Worm (Caenorhabditis elegans) whole organism, L2 larva: ENCODE data around the gene lev-9.

Experiments
- C34F6.9 ChIP-seq: fragments of 150-350 bp; optimal IDR thresholded peaks from 2 replicates; lab custom pipeline; 2014; ENCODE audit warnings: missing biosample characterization, missing genetic modification characterization
- F13H6.1 ChIP-seq: sonication (generic microtip); optimal IDR thresholded peaks from 2 replicates; lab custom pipeline; 2016; ENCODE audit warnings: missing genetic modification characterization, missing compliant biosample characterization
- ZK546.5 ChIP-seq: sonication (generic microtip); optimal IDR thresholded peaks from 2 replicates; lab custom pipeline; 2017; ENCODE audit warnings: missing biosample characterization, missing genetic modification characterization
- alr-1 ChIP-seq: fragments of 150-350 bp; optimal IDR thresholded peaks from 2 replicates; lab custom pipeline; 2014; ENCODE audit warnings: missing biosample characterization, missing genetic modification characterization
- aly-2 ChIP-seq: fragments of 150-350 bp; optimal IDR thresholded peaks from 2 replicates; lab custom pipeline; 2014; ENCODE audit warnings: missing biosample characterization, missing genetic modification characterization
- ama-1 ChIP-seq: fragments of 150-350 bp; optimal IDR thresholded peaks from 2 replicates; lab custom pipeline; 2018; ENCODE audit warnings: inconsistent platforms
- blmp-1 ChIP-seq: sonication (generic microtip); optimal IDR thresholded peaks from 2 replicates; lab custom pipeline; 2017; ENCODE audit warnings: missing genetic modification characterization, mild to moderate bottlenecking, missing compliant biosample characterization, antibody characterized with exemption, moderate library complexity; ENCODE audit not compliant: insufficient read depth
- ceh-82 ChIP-seq: fragments of 150-350 bp; optimal IDR thresholded peaks from 2 replicates; lab custom pipeline; 2014; ENCODE audit warnings: missing biosample characterization, missing genetic modification characterization
- crh-2 ChIP-seq: sonication (generic microtip); optimal IDR thresholded peaks from 2 replicates; lab custom pipeline; 2017; ENCODE audit warnings: missing biosample characterization, missing genetic modification characterization
- dmd-4 ChIP-seq: sonication (generic microtip); optimal IDR thresholded peaks from 2 replicates; lab custom pipeline; 2017; ENCODE audit warnings: missing biosample characterization, missing genetic modification characterization
- elt-1 ChIP-seq: fragments of 150-350 bp; optimal IDR thresholded peaks from 2 replicates; lab custom pipeline; 2014; ENCODE audit warnings: missing biosample characterization, missing genetic modification characterization
- elt-3 ChIP-seq: sonication (generic microtip); optimal IDR thresholded peaks from 2 replicates; lab custom pipeline; 2017; ENCODE audit warnings: missing biosample characterization, missing genetic modification characterization
- fos-1 ChIP-seq: fragments of 150-350 bp; optimal IDR thresholded peaks from 2 replicates; lab custom pipeline; 2014; ENCODE audit warnings: missing biosample characterization, missing genetic modification characterization
- gmeb-1 ChIP-seq: fragments of 150-350 bp; optimal IDR thresholded peaks from 2 replicates; lab custom pipeline; 2014; ENCODE audit warnings: missing biosample characterization, missing genetic modification characterization
- lin-13 ChIP-seq: fragments of 150-350 bp; optimal IDR thresholded peaks from 2 replicates; lab custom pipeline; 2014; ENCODE audit warnings: missing biosample characterization, missing genetic modification reagents, missing genetic modification characterization
- lin-39 ChIP-seq: fragments of 150-350 bp; optimal IDR thresholded peaks from 2 replicates; lab custom pipeline; 2014; ENCODE audit warnings: missing biosample characterization, missing genetic modification reagents, missing genetic modification characterization
- lsy-2 ChIP-seq, 2 experiments: fragments of 150-350 bp in 1 of 2; sonication (generic microtip) in 1 of 2; optimal IDR thresholded peaks; 2 replicates each; lab custom pipeline; 2014 to 2017; ENCODE audit warnings: missing biosample characterization in 2 of 2, missing genetic modification characterization in 2 of 2
- mbf-1 ChIP-seq: sonication (generic microtip); optimal IDR thresholded peaks from 2 replicates; lab custom pipeline; 2017; ENCODE audit warnings: missing biosample characterization, missing genetic modification characterization
- mdl-1 ChIP-seq, 2 experiments: fragments of 150-350 bp in 1 of 2; sonication (generic microtip) in 1 of 2; optimal IDR thresholded peaks; 2 replicates each; lab custom pipeline; 2017; ENCODE audit warnings: missing biosample characterization in 2 of 2, missing genetic modification characterization in 2 of 2
- nhr-10 ChIP-seq: sonication (generic microtip); optimal IDR thresholded peaks from 2 replicates; lab custom pipeline; 2017; ENCODE audit warnings: missing biosample characterization, missing genetic modification characterization
- nhr-11 ChIP-seq: fragments of 150-350 bp; optimal IDR thresholded peaks from 2 replicates; lab custom pipeline; 2014; ENCODE audit warnings: missing biosample characterization, missing genetic modification characterization
- nhr-12 ChIP-seq: fragments of 150-350 bp; optimal IDR thresholded peaks from 2 replicates; lab custom pipeline; 2014; ENCODE audit warnings: missing biosample characterization, missing genetic modification characterization
- nhr-21 ChIP-seq: fragments of 150-350 bp; optimal IDR thresholded peaks from 2 replicates; lab custom pipeline; 2014; ENCODE audit warnings: missing biosample characterization, missing genetic modification characterization
- nhr-237 ChIP-seq: fragments of 150-350 bp; optimal IDR thresholded peaks from 2 replicates; lab custom pipeline; 2014; ENCODE audit warnings: missing biosample characterization, missing genetic modification characterization
- nhr-25 ChIP-seq: fragments of 150-350 bp; sonication (generic microtip); optimal IDR thresholded peaks from 3 replicates; lab custom pipeline; 2014; ENCODE audit warnings: missing biosample characterization, missing genetic modification characterization
- nhr-6 ChIP-seq: fragments of 150-350 bp; optimal IDR thresholded peaks from 2 replicates; lab custom pipeline; 2014; ENCODE audit warnings: missing biosample characterization, missing genetic modification characterization
- peb-1 ChIP-seq: fragments of 150-350 bp; optimal IDR thresholded peaks from 2 replicates; lab custom pipeline; 2014; ENCODE audit warnings: missing biosample characterization, missing genetic modification characterization
- sem-4 ChIP-seq: fragments of 150-350 bp; optimal IDR thresholded peaks from 2 replicates; lab custom pipeline; 2014; ENCODE audit warnings: missing biosample characterization, missing genetic modification reagents, missing genetic modification characterization
- skn-1 ChIP-seq: sonication (generic microtip); optimal IDR thresholded peaks from 2 replicates; lab custom pipeline; 2017; ENCODE audit warnings: missing biosample characterization, missing genetic modification characterization
- sma-9 ChIP-seq, 2 experiments: fragments of 150-350 bp in 1 of 2; sonication (generic microtip) in 1 of 2; optimal IDR thresholded peaks; 2 replicates each; lab custom pipeline; 2014 to 2016; ENCODE audit warnings: missing genetic modification characterization in 2 of 2, mild to moderate bottlenecking in 1 of 2, missing biosample characterization in 1 of 2, missing compliant biosample characterization in 1 of 2, missing genetic modification reagents in 1 of 2, moderate library complexity in 1 of 2
- snpc-4 ChIP-seq: fragments of 150-350 bp; optimal IDR thresholded peaks from 2 replicates; lab custom pipeline; 2014; ENCODE audit warnings: missing biosample characterization, missing genetic modification characterization
- unc-39 ChIP-seq: fragments of 150-350 bp; optimal IDR thresholded peaks from 2 replicates; lab custom pipeline; 2014; ENCODE audit warnings: missing biosample characterization, missing genetic modification characterization
- unc-62 ChIP-seq: fragments of 150-350 bp; optimal IDR thresholded peaks from 2 replicates; lab custom pipeline; 2014; ENCODE audit warnings: missing biosample characterization, missing genetic modification reagents, missing genetic modification characterization
- zag-1 ChIP-seq: fragments of 150-350 bp; optimal IDR thresholded peaks from 2 replicates; lab custom pipeline; 2014; ENCODE audit warnings: missing biosample characterization, missing genetic modification characterization
- ztf-1 ChIP-seq: fragments of 200-800 bp; sonication (Bioruptor generic); conservative IDR thresholded peaks from 2 replicates; pipeline ENCODE4 v1.3.6; 2022; ENCODE audit warnings: missing genetic modification characterization, missing compliant biosample characterization
- ztf-11 ChIP-seq: sonication (generic microtip); optimal IDR thresholded peaks from 2 replicates; lab custom pipeline; 2017; ENCODE audit warnings: missing biosample characterization, missing genetic modification characterization
- ztf-4 ChIP-seq: fragments of 150-350 bp; optimal IDR thresholded peaks from 2 replicates; lab custom pipeline; 2014; ENCODE audit warnings: missing biosample characterization, missing genetic modification characterization

The lev-9 gene

DNA sequence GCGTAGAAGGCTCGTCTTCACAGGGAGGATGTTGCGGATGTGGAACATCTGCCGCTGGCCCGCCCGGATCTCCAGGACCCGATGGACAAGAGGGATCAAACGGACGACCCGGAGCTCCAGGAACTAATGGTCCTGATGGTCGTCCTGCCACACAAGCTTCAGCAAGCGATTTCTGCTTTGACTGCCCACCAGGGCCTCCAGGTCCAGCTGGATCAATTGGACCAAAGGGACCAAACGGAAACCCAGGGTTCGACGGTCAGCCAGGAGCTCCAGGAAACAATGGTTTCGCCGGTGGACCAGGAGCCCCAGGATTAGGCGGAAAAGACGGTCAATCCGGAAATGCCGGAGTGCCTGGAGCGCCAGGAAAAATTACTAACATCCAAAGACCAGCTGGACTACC is 43.1 kb upstream of the lev-9 start:
- TF ChIP-seq elt-1 (tag; lab: Kevin White, UChicago) (no peak), skn-1 (tag; lab: Kevin White, UChicago) (no peak), nhr-237 (tag; lab: Kevin White, UChicago) (no peak), nhr-11 (tag; lab: Kevin White, UChicago) (no peak), snpc-4 (tag; lab: Kevin White, UChicago) (no peak), dmd-4 (tag; lab: Kevin White, UChicago) (no peak), ZK546.5 (tag; lab: Kevin White, UChicago) (no peak), ztf-1 (GFP tag; lab: Robert Waterston, UW) (0 out of 2 replicates have a peak, but pooled peaks have one; percentile 76)

DNA sequence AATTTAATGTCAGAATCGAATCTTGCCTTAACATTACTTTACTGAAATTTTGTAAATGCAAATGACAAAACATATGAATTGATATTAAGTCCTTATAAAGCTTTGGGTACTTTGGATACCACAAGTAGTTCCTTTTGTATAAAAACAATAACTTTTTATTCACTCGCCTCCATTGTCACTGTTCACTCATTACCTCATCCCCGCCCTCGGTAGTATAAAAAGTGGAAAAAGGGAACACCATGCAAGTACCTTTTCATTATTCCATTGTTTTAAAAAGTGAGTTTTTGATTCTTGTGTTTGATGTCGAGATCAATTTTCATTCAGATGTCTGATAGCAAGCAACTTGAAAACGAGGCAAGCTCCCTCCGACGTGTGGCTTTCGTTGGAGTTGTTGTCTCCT is 42.5 kb upstream of the lev-9 start, which contains the start of gene col-171:
col-171 (plus strand) TSS at position 301 of the 400 bp plus-strand sequence.
- TF ChIP-seq lin-39 (tag; lab: Kevin White, UChicago) (no peak), ztf-4 (tag; lab: Kevin White, UChicago) (no peak), ztf-11 (no peak), lin-13 (GFP tag; lab: Kevin White, UChicago) (no peak), gmeb-1 (no peak), mbf-1 (tag; lab: Kevin White, UChicago) (no peak), nhr-6 (tag; lab: Kevin White, UChicago) (no peak), alr-1 (tag; lab: Kevin White, UChicago) (no peak), skn-1 (tag; lab: Kevin White, UChicago) (no peak), F13H6.1 (tag; lab: Kevin White, UChicago) (no peak), nhr-21 (tag; lab: Kevin White, UChicago) (no peak), dmd-4 (tag; lab: Kevin White, UChicago) (no peak), aly-2 (tag; lab: Kevin White, UChicago) (no peak), nhr-10 (no peak), nhr-11 (tag; lab: Kevin White, UChicago) (no peak)

DNA sequence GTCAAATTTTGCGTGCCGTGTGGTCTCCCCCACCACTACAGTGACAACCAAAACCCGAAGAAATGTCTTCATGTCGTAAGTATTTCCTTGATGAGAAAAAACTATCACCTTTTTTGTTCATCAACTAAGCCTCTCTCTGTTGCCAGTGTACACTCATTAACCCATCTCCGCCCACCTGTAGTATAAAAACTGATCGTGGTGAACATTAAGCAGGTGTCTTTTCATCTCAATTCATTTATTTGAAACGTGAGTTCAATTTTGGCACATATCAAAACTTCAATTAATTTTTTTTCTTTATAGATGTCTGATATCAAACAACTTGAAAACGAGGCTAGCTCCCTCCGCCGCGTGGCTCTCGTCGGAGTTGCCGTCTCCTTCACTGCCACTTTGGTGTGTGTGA is 39.9 kb upstream of the lev-9 start, which contains the start of gene col-170:
col-170 (plus strand) TSS at position 301 of the 400 bp plus-strand sequence.
- TF ChIP-seq peb-1 (tag; lab: Kevin White, UChicago), result no peak
- no peak for TF ChIP-seq nhr-25 (tag; lab: Kevin White, UChicago)
- no peak for TF ChIP-seq sma-9 (GFP tag; optimal IDR thresholded peaks at IDR 0.05; lab: Kevin White, UChicago)
- TF ChIP-seq sma-9 (tag; optimal IDR thresholded peaks at IDR 0.05; lab: Kevin White, UChicago), result no peak
- TF ChIP-seq sem-4, result no peak
- no peak for TF ChIP-seq ceh-82 (tag; lab: Kevin White, UChicago)
- TF ChIP-seq ama-1 (lab: Kevin White, UChicago), result no peak

DNA sequence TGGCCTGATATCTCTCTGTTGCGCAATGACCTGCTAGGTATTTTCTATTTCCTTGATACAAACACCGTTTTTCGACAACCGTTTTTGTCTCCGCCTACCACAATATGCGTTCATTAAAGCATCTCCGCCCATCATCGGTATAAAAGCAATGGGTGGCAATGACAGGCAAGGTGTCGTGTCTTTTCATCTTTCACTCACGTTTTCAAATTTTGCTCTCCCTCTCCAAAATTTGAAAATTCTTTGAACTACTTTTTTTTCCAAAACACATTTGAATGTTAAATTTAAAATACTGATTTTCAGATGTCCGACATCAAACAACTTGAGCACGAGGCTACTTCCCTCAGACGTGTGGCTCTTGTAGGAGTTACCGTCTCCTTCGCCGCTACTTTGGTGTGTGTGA is 37.3 kb upstream of the lev-9 start, which contains the start of gene col-169:
col-169 (plus strand) TSS at position 301 of the 400 bp plus-strand sequence.
- TF ChIP-seq ama-1 (lab: Kevin White, UChicago), result no peak
- TF ChIP-seq mbf-1 (tag; lab: Kevin White, UChicago), result no peak
- no peak for TF ChIP-seq nhr-11 (tag; lab: Kevin White, UChicago)
- no peak for TF ChIP-seq fos-1 (tag; lab: Kevin White, UChicago)
- TF ChIP-seq sma-9 (GFP tag; optimal IDR thresholded peaks at IDR 0.05; lab: Kevin White, UChicago), result no peak
- TF ChIP-seq sma-9 (tag; optimal IDR thresholded peaks at IDR 0.05; lab: Kevin White, UChicago), result no peak
- no peak for TF ChIP-seq sem-4
- TF ChIP-seq unc-39 (tag; lab: Kevin White, UChicago), result no peak

- TF ChIP-seq ztf-1 (GFP tag; lab: Robert Waterston, UW) (no peak), lsy-2 (tag; optimal IDR thresholded peaks at IDR 0.05; lab: Kevin White, UChicago) (no peak), C34F6.9 (no peak), nhr-12 (tag; lab: Kevin White, UChicago) (no peak), peb-1 (tag; lab: Kevin White, UChicago) (no peak), unc-62 (no peak), blmp-1 (tag; lab: Kevin White, UChicago) (no peak), lin-13 (GFP tag; lab: Kevin White, UChicago) (no peak), zag-1 (no peak), dmd-4 (tag; lab: Kevin White, UChicago) (no peak), mdl-1 (tag; optimal IDR thresholded peaks at IDR 0.05; lab: Kevin White, UChicago) (no peak), nhr-237 (tag; lab: Kevin White, UChicago) (no peak), elt-3 (tag; lab: Kevin White, UChicago) (no peak), crh-2 (tag; lab: Kevin White, UChicago) (no peak)
Observed at ce11 chrX:6326088-6326487, 34.6 kb upstream of the lev-9 start, which contains the start of gene col-168. Gene col-168, plus strand, starts transcription at chrX:6326388.
